Worm (Caenorhabditis elegans) whole organism, midembryonic: Measurements from ENCODE around the gene C38C3.6.

Experiments
- cog-1 ChIP-seq: sonication (generic microtip); optimal IDR thresholded peaks from 2 replicates; lab custom pipeline; 2016; ENCODE audit warnings: missing genetic modification characterization, missing compliant biosample characterization
- klf-2 ChIP-seq: fragments of 200-800 bp; sonication (Bioruptor generic); conservative IDR thresholded peaks from 2 replicates; pipeline ENCODE4 v1.3.6; 2022; ENCODE audit warnings: missing genetic modification reagents, missing genetic modification characterization, missing compliant biosample characterization
- ref-1 ChIP-seq: fragments of 200-800 bp; sonication (Bioruptor generic); conservative IDR thresholded peaks from 2 replicates; pipeline ENCODE4 v1.3.6; 2022; ENCODE audit warnings: missing genetic modification reagents, missing genetic modification characterization, missing compliant biosample characterization
- ztf-23 ChIP-seq: fragments of 200-800 bp; sonication (Bioruptor generic); IDR thresholded peaks from 2 replicates; pipeline ENCODE4 v1.3.6; 2022; ENCODE audit warnings: missing genetic modification reagents, missing genetic modification characterization, missing compliant biosample characterization

- no peak for TF ChIP-seq klf-2 (GFP tag; lab: Robert Waterston, UW)
- TF ChIP-seq cog-1 (tag; lab: Kevin White, UChicago): no peak
- no peak for TF ChIP-seq ztf-23 (GFP tag; lab: Robert Waterston, UW)
- no peak for TF ChIP-seq ref-1 (GFP tag; lab: Robert Waterston, UW)
These were observed 41.2 kb downstream of the C38C3.6 start, which contains the start of gene cnc-2 for ce11 chrV:1450160-1450559.
